Worm (Caenorhabditis elegans) whole organism, L2 larva: ENCODE results near the gene srx-84.

Source experiments
- C34F6.9 ChIP-seq: fragments of 150-350 bp; optimal IDR thresholded peaks from 2 replicates; lab custom pipeline; 2014; ENCODE audit warnings: missing biosample characterization, missing genetic modification characterization
- F13H6.1 ChIP-seq: sonication (generic microtip); optimal IDR thresholded peaks from 2 replicates; lab custom pipeline; 2016; ENCODE audit warnings: missing genetic modification characterization, missing compliant biosample characterization
- R02D3.7 ChIP-seq: fragments of 150-350 bp; optimal IDR thresholded peaks from 2 replicates; lab custom pipeline; 2014; ENCODE audit warnings: missing biosample characterization, missing genetic modification characterization
- Y55F3AM.14 ChIP-seq: fragments of 200-800 bp; sonication (Bioruptor generic); optimal IDR thresholded peaks from 2 replicates; lab custom pipeline; 2018; ENCODE audit warnings: mild to moderate bottlenecking, missing genetic modification characterization, missing compliant biosample characterization
- ZK546.5 ChIP-seq: sonication (generic microtip); optimal IDR thresholded peaks from 2 replicates; lab custom pipeline; 2017; ENCODE audit warnings: missing biosample characterization, missing genetic modification characterization
- alr-1 ChIP-seq: fragments of 150-350 bp; optimal IDR thresholded peaks from 2 replicates; lab custom pipeline; 2014; ENCODE audit warnings: missing biosample characterization, missing genetic modification characterization
- aly-2 ChIP-seq: fragments of 150-350 bp; optimal IDR thresholded peaks from 2 replicates; lab custom pipeline; 2014; ENCODE audit warnings: missing biosample characterization, missing genetic modification characterization
- ama-1 ChIP-seq: fragments of 150-350 bp; optimal IDR thresholded peaks from 2 replicates; lab custom pipeline; 2018; ENCODE audit warnings: inconsistent platforms
- blmp-1 ChIP-seq: sonication (generic microtip); optimal IDR thresholded peaks from 2 replicates; lab custom pipeline; 2017; ENCODE audit warnings: missing genetic modification characterization, mild to moderate bottlenecking, missing compliant biosample characterization, antibody characterized with exemption, moderate library complexity; ENCODE audit not compliant: insufficient read depth
- ceh-16 ChIP-seq: fragments of 150-350 bp; optimal IDR thresholded peaks from 2 replicates; lab custom pipeline; 2014; ENCODE audit warnings: missing biosample characterization, missing genetic modification characterization
- ceh-82 ChIP-seq: fragments of 150-350 bp; optimal IDR thresholded peaks from 2 replicates; lab custom pipeline; 2014; ENCODE audit warnings: missing biosample characterization, missing genetic modification characterization
- dmd-4 ChIP-seq: sonication (generic microtip); optimal IDR thresholded peaks from 2 replicates; lab custom pipeline; 2017; ENCODE audit warnings: missing biosample characterization, missing genetic modification characterization
- egl-27 ChIP-seq: sonication (generic microtip); optimal IDR thresholded peaks from 3 replicates; lab custom pipeline; 2017; ENCODE audit warnings: missing biosample characterization, missing genetic modification reagents, missing genetic modification characterization
- elt-1 ChIP-seq: fragments of 150-350 bp; optimal IDR thresholded peaks from 2 replicates; lab custom pipeline; 2014; ENCODE audit warnings: missing biosample characterization, missing genetic modification characterization
- fos-1 ChIP-seq: fragments of 150-350 bp; optimal IDR thresholded peaks from 2 replicates; lab custom pipeline; 2014; ENCODE audit warnings: missing biosample characterization, missing genetic modification characterization
- gmeb-1 ChIP-seq: fragments of 150-350 bp; optimal IDR thresholded peaks from 2 replicates; lab custom pipeline; 2014; ENCODE audit warnings: missing biosample characterization, missing genetic modification characterization
- lin-13 ChIP-seq: fragments of 150-350 bp; optimal IDR thresholded peaks from 2 replicates; lab custom pipeline; 2014; ENCODE audit warnings: missing biosample characterization, missing genetic modification reagents, missing genetic modification characterization
- lin-39 ChIP-seq: fragments of 150-350 bp; optimal IDR thresholded peaks from 2 replicates; lab custom pipeline; 2014; ENCODE audit warnings: missing biosample characterization, missing genetic modification reagents, missing genetic modification characterization
- lsy-2 ChIP-seq, 2 experiments: fragments of 150-350 bp in 1 of 2; sonication (generic microtip) in 1 of 2; optimal IDR thresholded peaks; 2 replicates each; lab custom pipeline; 2014 to 2017; ENCODE audit warnings: missing biosample characterization in 2 of 2, missing genetic modification characterization in 2 of 2
- mab-5 ChIP-seq: fragments of 150-350 bp; optimal IDR thresholded peaks from 2 replicates; lab custom pipeline; 2014; ENCODE audit warnings: missing biosample characterization, missing genetic modification characterization
- mbf-1 ChIP-seq: sonication (generic microtip); optimal IDR thresholded peaks from 2 replicates; lab custom pipeline; 2017; ENCODE audit warnings: missing biosample characterization, missing genetic modification characterization
- mdl-1 ChIP-seq, 2 experiments: fragments of 150-350 bp in 1 of 2; sonication (generic microtip) in 1 of 2; optimal IDR thresholded peaks; 2 replicates each; lab custom pipeline; 2017; ENCODE audit warnings: missing biosample characterization in 2 of 2, missing genetic modification characterization in 2 of 2
- nhr-10 ChIP-seq: sonication (generic microtip); optimal IDR thresholded peaks from 2 replicates; lab custom pipeline; 2017; ENCODE audit warnings: missing biosample characterization, missing genetic modification characterization
- nhr-11 ChIP-seq: fragments of 150-350 bp; optimal IDR thresholded peaks from 2 replicates; lab custom pipeline; 2014; ENCODE audit warnings: missing biosample characterization, missing genetic modification characterization
- nhr-129 ChIP-seq: fragments of 150-350 bp; optimal IDR thresholded peaks from 2 replicates; lab custom pipeline; 2014; ENCODE audit warnings: missing biosample characterization, missing genetic modification characterization
- nhr-21 ChIP-seq: fragments of 150-350 bp; optimal IDR thresholded peaks from 2 replicates; lab custom pipeline; 2014; ENCODE audit warnings: missing biosample characterization, missing genetic modification characterization
- nhr-23 ChIP-seq: fragments of 150-350 bp; optimal IDR thresholded peaks from 2 replicates; lab custom pipeline; 2014; ENCODE audit warnings: missing biosample characterization, missing genetic modification reagents, missing genetic modification characterization
- nhr-237 ChIP-seq: fragments of 150-350 bp; optimal IDR thresholded peaks from 2 replicates; lab custom pipeline; 2014; ENCODE audit warnings: missing biosample characterization, missing genetic modification characterization
- nhr-25 ChIP-seq: fragments of 150-350 bp; sonication (generic microtip); optimal IDR thresholded peaks from 3 replicates; lab custom pipeline; 2014; ENCODE audit warnings: missing biosample characterization, missing genetic modification characterization
- nhr-77 ChIP-seq: fragments of 150-350 bp; optimal IDR thresholded peaks from 2 replicates; lab custom pipeline; 2014; ENCODE audit warnings: missing biosample characterization, missing genetic modification characterization
- peb-1 ChIP-seq: fragments of 150-350 bp; optimal IDR thresholded peaks from 2 replicates; lab custom pipeline; 2014; ENCODE audit warnings: missing biosample characterization, missing genetic modification characterization
- sem-4 ChIP-seq: fragments of 150-350 bp; optimal IDR thresholded peaks from 2 replicates; lab custom pipeline; 2014; ENCODE audit warnings: missing biosample characterization, missing genetic modification reagents, missing genetic modification characterization
- sma-3 ChIP-seq: sonication (generic microtip); optimal IDR thresholded peaks from 2 replicates; lab custom pipeline; 2016; ENCODE audit warnings: missing genetic modification reagents, missing genetic modification characterization, missing compliant biosample characterization
- sma-9 ChIP-seq, 2 experiments: fragments of 150-350 bp in 1 of 2; sonication (generic microtip) in 1 of 2; optimal IDR thresholded peaks; 2 replicates each; lab custom pipeline; 2014 to 2016; ENCODE audit warnings: missing genetic modification characterization in 2 of 2, mild to moderate bottlenecking in 1 of 2, missing biosample characterization in 1 of 2, missing compliant biosample characterization in 1 of 2, missing genetic modification reagents in 1 of 2, moderate library complexity in 1 of 2
- snpc-4 ChIP-seq: fragments of 150-350 bp; optimal IDR thresholded peaks from 2 replicates; lab custom pipeline; 2014; ENCODE audit warnings: missing biosample characterization, missing genetic modification characterization
- unc-39 ChIP-seq: fragments of 150-350 bp; optimal IDR thresholded peaks from 2 replicates; lab custom pipeline; 2014; ENCODE audit warnings: missing biosample characterization, missing genetic modification characterization
- unc-62 ChIP-seq: fragments of 150-350 bp; optimal IDR thresholded peaks from 2 replicates; lab custom pipeline; 2014; ENCODE audit warnings: missing biosample characterization, missing genetic modification reagents, missing genetic modification characterization
- zag-1 ChIP-seq: fragments of 150-350 bp; optimal IDR thresholded peaks from 2 replicates; lab custom pipeline; 2014; ENCODE audit warnings: missing biosample characterization, missing genetic modification characterization
- ztf-1 ChIP-seq: fragments of 200-800 bp; sonication (Bioruptor generic); conservative IDR thresholded peaks from 2 replicates; pipeline ENCODE4 v1.3.6; 2022; ENCODE audit warnings: missing genetic modification characterization, missing compliant biosample characterization
- ztf-4 ChIP-seq: fragments of 150-350 bp; optimal IDR thresholded peaks from 2 replicates; lab custom pipeline; 2014; ENCODE audit warnings: missing biosample characterization, missing genetic modification characterization

The srx-84 gene

DNA sequence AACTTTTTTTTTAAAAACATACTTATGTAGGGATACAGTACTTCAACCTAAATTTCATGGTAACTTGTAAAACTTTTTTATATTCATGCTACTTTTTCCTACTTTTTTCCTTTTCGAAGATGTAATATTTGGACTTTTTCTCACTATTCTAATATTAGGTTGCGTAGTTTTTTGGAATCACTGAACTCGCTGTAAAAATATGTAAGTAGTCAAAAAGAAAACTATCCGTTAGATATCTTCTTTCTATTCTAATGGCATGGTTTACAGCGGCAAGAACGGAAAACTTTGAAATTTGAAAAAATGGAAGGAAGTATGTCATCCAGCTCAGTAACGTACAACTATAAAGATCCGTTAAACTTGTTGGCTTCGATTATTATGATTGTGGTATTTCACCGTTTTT, 9.5 kb upstream of the srx-84 start, which contains the start of gene srx-82:
Gene srx-82, plus strand, starts transcription at position 301 of the 400 bp plus-strand sequence.
- TF ChIP-seq egl-27 (tag; lab: Kevin White, UChicago) (no peak), fos-1 (no peak), F13H6.1 (tag; lab: Kevin White, UChicago) (no peak), ztf-4 (no peak), ceh-82 (tag; lab: Kevin White, UChicago) (no peak), nhr-237 (tag; lab: Kevin White, UChicago) (no peak), Y55F3AM.14 (GFP tag; lab: Kevin White, UChicago) (no peak), nhr-25 (tag; lab: Kevin White, UChicago) (no peak), lin-39 (tag; lab: Kevin White, UChicago) (no peak), nhr-11 (tag; lab: Kevin White, UChicago) (no peak), aly-2 (no peak)

DNA sequence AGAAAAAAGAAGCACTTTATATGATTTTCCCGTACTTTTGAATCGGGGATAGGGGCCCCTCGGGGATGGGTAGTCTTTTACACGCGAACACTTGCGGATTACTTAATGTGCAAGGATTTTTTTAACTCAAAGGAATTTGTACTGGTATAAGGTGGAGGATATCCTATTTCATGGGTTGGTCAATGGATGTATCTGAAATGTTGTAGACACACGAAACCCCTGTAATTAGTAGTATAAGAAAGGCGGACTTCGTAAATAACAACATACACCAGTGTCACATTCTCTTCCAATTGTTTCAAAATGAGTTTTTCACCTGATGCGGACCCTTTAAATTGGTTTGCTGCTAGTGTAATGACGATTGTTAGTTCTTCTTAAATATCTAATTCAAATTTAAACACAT, 5.5 kb upstream of the srx-84 start, which contains the start of gene srx-80:
Gene srx-80, plus strand, starts transcription at position 301 of the 400 bp plus-strand sequence.
- no peak for TF ChIP-seq ama-1 (lab: Kevin White, UChicago)
- no peak for TF ChIP-seq peb-1 (tag; lab: Kevin White, UChicago)
- no peak for TF ChIP-seq fos-1
- TF ChIP-seq ztf-1: no peak
- no peak for TF ChIP-seq nhr-129 (tag; lab: Kevin White, UChicago)
- TF ChIP-seq unc-62: no peak
- no peak for TF ChIP-seq nhr-21
- no peak for TF ChIP-seq Y55F3AM.14 (GFP tag; lab: Kevin White, UChicago)
- no peak for TF ChIP-seq aly-2
- no peak for TF ChIP-seq nhr-23 (tag; lab: Kevin White, UChicago)
- no peak for TF ChIP-seq mbf-1 (tag; lab: Kevin White, UChicago)
- TF ChIP-seq ceh-16: no peak
- TF ChIP-seq snpc-4 (tag; lab: Kevin White, UChicago): no peak
- TF ChIP-seq nhr-237 (tag; lab: Kevin White, UChicago): no peak
- TF ChIP-seq nhr-11 (tag; lab: Kevin White, UChicago): no peak
- no peak for TF ChIP-seq sma-3 (GFP tag; lab: Kevin White, UChicago)
- TF ChIP-seq lin-39 (tag; lab: Kevin White, UChicago): no peak

ce11 chrV:11593888-11594287, 5.0 kb upstream of the srx-84 start:
- no peak for TF ChIP-seq sem-4 (tag; lab: Kevin White, UChicago)
- no peak for TF ChIP-seq alr-1 (tag; lab: Kevin White, UChicago)
- no peak for TF ChIP-seq dmd-4 (tag; lab: Kevin White, UChicago)
- TF ChIP-seq lsy-2 (tag; optimal IDR thresholded peaks at IDR 0.05; lab: Kevin White, UChicago): no peak
- TF ChIP-seq ZK546.5 (tag; lab: Kevin White, UChicago): no peak
- no peak for TF ChIP-seq lin-13 (GFP tag; lab: Kevin White, UChicago)
- TF ChIP-seq unc-39 (tag; lab: Kevin White, UChicago): no peak
- TF ChIP-seq gmeb-1: no peak
- TF ChIP-seq Y55F3AM.14 (GFP tag; lab: Kevin White, UChicago): no peak
- no peak for TF ChIP-seq blmp-1 (tag; lab: Kevin White, UChicago)

ce11 chrV:11600800-11601199, 1.9 kb downstream of the srx-84 start, which contains the start of gene F35B12.9:
Gene F35B12.9 (plus strand): TSS chrV:11601171.
- TF ChIP-seq ceh-82 (tag; lab: Kevin White, UChicago) (no peak), R02D3.7 (tag; lab: Kevin White, UChicago) (no peak), mdl-1 (tag; optimal IDR thresholded peaks at IDR 0.05; lab: Kevin White, UChicago) (no peak), blmp-1 (tag; lab: Kevin White, UChicago) (no peak), nhr-23 (tag; lab: Kevin White, UChicago) (no peak), F13H6.1 (tag; lab: Kevin White, UChicago) (no peak), nhr-10 (tag; lab: Kevin White, UChicago) (no peak), zag-1 (tag; lab: Kevin White, UChicago) (no peak), ama-1 (lab: Kevin White, UChicago) (no peak), nhr-77 (tag; lab: Kevin White, UChicago) (no peak), alr-1 (tag; lab: Kevin White, UChicago) (no peak), sma-9 (GFP tag; optimal IDR thresholded peaks at IDR 0.05; lab: Kevin White, UChicago) (no peak), sma-9 (tag; optimal IDR thresholded peaks at IDR 0.05; lab: Kevin White, UChicago) (no peak), C34F6.9 (tag; lab: Kevin White, UChicago) (no peak), nhr-11 (tag; lab: Kevin White, UChicago) (no peak), unc-62 (no peak), elt-1 (tag; lab: Kevin White, UChicago) (no peak), lin-13 (GFP tag; lab: Kevin White, UChicago) (no peak), mab-5 (tag; lab: Kevin White, UChicago) (no peak)
- TF ChIP-seq, all 48 proteins: peak for 0
